Worm (Caenorhabditis elegans): Measurements from ENCODE around the gene C17C3.5.
A peak's percentile ranks its signal among the peaks of the same experiment; 100 is the strongest.

Gene C17C3.5

DNA sequence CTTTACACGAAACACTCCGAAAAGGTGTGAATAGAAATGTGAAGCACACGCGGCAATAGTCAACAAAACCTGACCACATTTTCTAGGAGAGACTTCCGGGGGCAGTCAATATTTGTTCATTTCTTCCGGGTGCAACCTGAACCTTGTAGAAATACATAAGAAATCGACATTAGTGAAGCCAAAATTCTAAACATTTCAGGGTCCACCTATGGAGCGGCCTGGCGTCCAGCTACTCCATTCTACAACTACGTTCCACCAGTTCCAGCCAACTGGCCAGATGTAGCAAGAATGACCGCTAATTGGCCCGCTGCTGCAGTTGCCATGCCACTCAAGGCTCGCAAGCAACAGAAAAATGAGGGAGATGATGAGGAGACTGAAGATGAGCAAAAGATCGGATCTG, 27.6 kb downstream of the C17C3.5 start:
- TF ChIP-seq dpl-1 (GFP tag; optimal IDR thresholded peaks at IDR 0.05) (no peak), bed-1 (GFP tag; IDR thresholded peaks at IDR 0.05) (0 out of 2 replicates have a peak, but pooled peaks have one; percentile 56)

DNA sequence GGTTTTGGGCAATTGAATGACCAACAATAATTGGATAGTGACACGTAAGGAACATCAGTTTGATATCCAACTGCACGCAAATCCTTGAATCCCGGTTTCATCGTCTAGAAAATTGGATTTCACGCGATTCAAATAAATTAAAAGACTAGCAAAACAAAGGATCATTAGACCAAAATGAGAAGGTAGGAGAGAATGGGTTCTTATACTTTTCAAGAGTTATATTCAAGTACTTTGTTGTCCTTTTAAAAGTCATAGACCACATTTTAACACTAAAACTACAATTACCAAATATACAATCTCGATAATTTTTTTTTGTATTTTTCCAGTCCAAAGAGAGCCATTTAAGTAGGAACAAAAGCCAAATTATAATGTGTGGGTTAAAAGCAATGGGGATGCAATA, 30.7 kb downstream of the C17C3.5 start, which contains the start of gene T25E4.2:
Gene T25E4.2, minus strand, starts transcription at position 101 of the 400 bp plus-strand sequence.
- TF ChIP-seq mes-4 (tag; optimal IDR thresholded peaks at IDR 0.05), result no peak
- no peak for TF ChIP-seq sptf-2 (GFP tag; optimal IDR thresholded peaks at IDR 0.05)
- no peak for TF ChIP-seq tbp1 (GFP tag; optimal IDR thresholded peaks at IDR 0.05)
- no peak for TF ChIP-seq hlh-26 (GFP tag; conservative IDR thresholded peaks at IDR 0.05)
- TF ChIP-seq ztf-25 (GFP tag; IDR thresholded peaks at IDR 0.05), result no peak
- TF ChIP-seq zfh-2 (GFP tag; conservative IDR thresholded peaks at IDR 0.05), result no peak
- no peak for TF ChIP-seq D2030.7 (GFP tag; IDR thresholded peaks at IDR 0.05)
- no peak for TF ChIP-seq athp-1 (tag; optimal IDR thresholded peaks at IDR 0.05)
- no peak for TF ChIP-seq dox-1 (GFP tag; IDR thresholded peaks at IDR 0.05)
- TF ChIP-seq F23B12.7 (tag; optimal IDR thresholded peaks at IDR 0.05; ENCODE audit: insufficient read depth), result no peak
- no peak for TF ChIP-seq Y67H2A.10 (GFP tag; conservative IDR thresholded peaks at IDR 0.05)
- TF ChIP-seq ztf-3 (GFP tag; optimal IDR thresholded peaks at IDR 0.05), result no peak
- no peak for TF ChIP-seq ekl-4 (GFP tag; IDR thresholded peaks at IDR 0.05)
- TF ChIP-seq ets-4 (GFP tag; optimal IDR thresholded peaks at IDR 0.05), result no peak
- TF ChIP-seq egrh-3 (GFP tag; IDR thresholded peaks at IDR 0.05), result no peak
- TF ChIP-seq Y79H2A.3 (GFP tag; conservative IDR thresholded peaks at IDR 0.05), result no peak

DNA sequence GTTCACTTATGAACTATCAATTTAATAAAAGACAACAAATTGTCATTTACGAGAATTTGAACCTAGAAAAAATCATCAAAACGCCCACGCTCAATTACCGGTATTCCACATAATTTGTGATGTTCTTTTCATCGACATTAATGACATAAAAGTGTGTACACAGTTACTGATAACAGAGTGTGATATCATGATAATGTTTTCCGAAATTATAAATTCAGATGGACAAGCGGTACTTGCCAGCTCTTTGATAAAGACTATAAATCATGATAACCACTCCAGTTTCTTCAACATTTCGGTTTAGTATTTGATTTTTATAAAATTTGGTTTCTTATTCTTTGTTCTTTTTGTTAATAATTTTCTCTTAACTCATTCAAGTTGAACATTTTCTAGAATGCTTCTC, 34.2 kb downstream of the C17C3.5 start, which contains the start of gene lys-8:
Gene lys-8, plus strand, starts transcription at position 391 of the 400 bp plus-strand sequence.
- peak; percentile 46; the same call in 1 of the 2 replicates for TF ChIP-seq dox-1 (GFP tag; IDR thresholded peaks at IDR 0.05)
- TF ChIP-seq Y53F4B.3 (GFP tag; IDR thresholded peaks at IDR 0.05), result no peak
- peak; percentile 44 for TF ChIP-seq ets-4 (GFP tag; optimal IDR thresholded peaks at IDR 0.05)
- peak in 1 of 2 experiments; percentile 13 for TF ChIP-seq let-607 (tag; optimal IDR thresholded peaks at IDR 0.05)
- TF ChIP-seq snpc-4 (GFP tag; optimal IDR thresholded peaks at IDR 0.05), result no peak
- peak in 1 of 4 experiments; percentile 49 for TF ChIP-seq snpc-4 (tag; optimal IDR thresholded peaks at IDR 0.05)
- peak; percentile 93 for TF ChIP-seq nhr-80 (tag; optimal IDR thresholded peaks at IDR 0.05)
- TF ChIP-seq xnd-1 (tag; optimal IDR thresholded peaks at IDR 0.05), result no peak
- TF ChIP-seq chd-7 (tag; optimal IDR thresholded peaks at IDR 0.05), result no peak

DNA sequence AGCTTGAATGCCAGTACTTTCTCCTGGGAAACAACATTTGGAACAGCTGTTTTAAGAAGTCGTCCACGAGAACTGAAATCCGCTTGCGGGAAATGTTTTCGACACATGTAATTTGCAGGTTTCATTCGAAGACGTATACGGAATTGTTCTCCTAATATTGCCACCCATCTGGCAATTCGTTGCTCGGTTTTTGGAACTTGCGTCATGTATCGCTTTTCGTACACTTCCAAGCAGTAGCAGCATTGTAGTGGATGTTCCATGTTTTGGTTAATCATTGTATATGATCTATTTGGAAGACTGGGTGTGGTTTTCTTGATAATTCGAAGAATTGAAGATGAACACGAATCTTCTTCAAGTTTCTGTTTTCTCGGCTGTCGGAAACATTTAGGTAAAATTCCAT, 36.2 kb downstream of the C17C3.5 start:
- TF ChIP-seq hmg-1.2 (GFP tag; IDR thresholded peaks at IDR 0.05) (no peak), egl-44 (GFP tag; IDR thresholded peaks at IDR 0.05) (no peak), tbx-9 (tag; optimal IDR thresholded peaks at IDR 0.05; ENCODE audit: borderline replicate concordance) (no peak), B0019.2 (GFP tag; conservative IDR thresholded peaks at IDR 0.05) (no peak), snpc-1.3 (tag; optimal IDR thresholded peaks at IDR 0.05; ENCODE audit: insufficient read depth) (no peak), dpl-1 (GFP tag; optimal IDR thresholded peaks at IDR 0.05) (no peak), cebp-1 (GFP tag; IDR thresholded peaks at IDR 0.05) (no peak), cebp-1 (tag; optimal IDR thresholded peaks at IDR 0.05) (no peak), nfya-2 (GFP tag; IDR thresholded peaks at IDR 0.05) (no peak), Y95B8A.8 (GFP tag; IDR thresholded peaks at IDR 0.05) (no peak)

All from whole organism, young adult.